Worm (Caenorhabditis elegans) whole organism, L2 larva: ENCODE data around the gene nhr-6.

Source experiments
- R02D3.7 ChIP-seq: fragments of 150-350 bp; optimal IDR thresholded peaks from 2 replicates; lab custom pipeline; 2014; ENCODE audit warnings: missing biosample characterization, missing genetic modification characterization
- Y55F3AM.14 ChIP-seq: fragments of 200-800 bp; sonication (Bioruptor generic); optimal IDR thresholded peaks from 2 replicates; lab custom pipeline; 2018; ENCODE audit warnings: mild to moderate bottlenecking, missing genetic modification characterization, missing compliant biosample characterization
- ama-1 ChIP-seq: fragments of 150-350 bp; optimal IDR thresholded peaks from 2 replicates; lab custom pipeline; 2018; ENCODE audit warnings: inconsistent platforms
- ceh-16 ChIP-seq: fragments of 150-350 bp; optimal IDR thresholded peaks from 2 replicates; lab custom pipeline; 2014; ENCODE audit warnings: missing biosample characterization, missing genetic modification characterization
- ceh-82 ChIP-seq: fragments of 150-350 bp; optimal IDR thresholded peaks from 2 replicates; lab custom pipeline; 2014; ENCODE audit warnings: missing biosample characterization, missing genetic modification characterization
- dmd-4 ChIP-seq: sonication (generic microtip); optimal IDR thresholded peaks from 2 replicates; lab custom pipeline; 2017; ENCODE audit warnings: missing biosample characterization, missing genetic modification characterization
- fos-1 ChIP-seq: fragments of 150-350 bp; optimal IDR thresholded peaks from 2 replicates; lab custom pipeline; 2014; ENCODE audit warnings: missing biosample characterization, missing genetic modification characterization
- lin-13 ChIP-seq: fragments of 150-350 bp; optimal IDR thresholded peaks from 2 replicates; lab custom pipeline; 2014; ENCODE audit warnings: missing biosample characterization, missing genetic modification reagents, missing genetic modification characterization
- nhr-11 ChIP-seq: fragments of 150-350 bp; optimal IDR thresholded peaks from 2 replicates; lab custom pipeline; 2014; ENCODE audit warnings: missing biosample characterization, missing genetic modification characterization
- nhr-21 ChIP-seq: fragments of 150-350 bp; optimal IDR thresholded peaks from 2 replicates; lab custom pipeline; 2014; ENCODE audit warnings: missing biosample characterization, missing genetic modification characterization
- nhr-237 ChIP-seq: fragments of 150-350 bp; optimal IDR thresholded peaks from 2 replicates; lab custom pipeline; 2014; ENCODE audit warnings: missing biosample characterization, missing genetic modification characterization
- skn-1 ChIP-seq: sonication (generic microtip); optimal IDR thresholded peaks from 2 replicates; lab custom pipeline; 2017; ENCODE audit warnings: missing biosample characterization, missing genetic modification characterization
- zag-1 ChIP-seq: fragments of 150-350 bp; optimal IDR thresholded peaks from 2 replicates; lab custom pipeline; 2014; ENCODE audit warnings: missing biosample characterization, missing genetic modification characterization

DNA sequence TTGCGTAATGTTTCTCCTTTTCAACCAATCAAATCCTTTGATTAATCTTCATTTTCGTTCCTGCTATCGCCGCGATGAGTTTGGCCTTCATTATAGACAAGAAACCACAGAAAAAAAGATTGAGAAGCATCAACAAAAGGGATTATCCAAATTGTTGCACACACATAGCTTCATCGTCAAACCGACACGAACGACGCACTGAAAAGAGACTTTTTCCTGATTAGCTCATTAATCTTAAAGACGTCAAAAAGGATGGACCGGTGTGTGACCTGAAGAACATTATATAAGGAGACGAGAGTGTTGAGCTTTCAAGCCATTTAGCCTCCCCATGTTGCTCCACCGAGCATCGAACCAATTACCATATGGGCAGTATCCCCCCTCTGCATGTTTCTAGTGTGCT, 3.6 kb upstream of the nhr-6 start:
- TF ChIP-seq zag-1 (tag; lab: Kevin White, UChicago), result no peak
- no peak for TF ChIP-seq ceh-82 (tag; lab: Kevin White, UChicago)
- TF ChIP-seq fos-1 (tag; lab: Kevin White, UChicago), result no peak
- no peak for TF ChIP-seq lin-13 (GFP tag; lab: Kevin White, UChicago)
- TF ChIP-seq nhr-21, result no peak
- TF ChIP-seq R02D3.7 (tag; lab: Kevin White, UChicago), result no peak
- TF ChIP-seq ceh-16 (tag; lab: Kevin White, UChicago), result no peak
- no peak for TF ChIP-seq skn-1 (tag; lab: Kevin White, UChicago)
- TF ChIP-seq dmd-4, result no peak
- TF ChIP-seq ama-1 (lab: Kevin White, UChicago), result no peak
- TF ChIP-seq nhr-237 (tag; lab: Kevin White, UChicago), result no peak
- no peak for TF ChIP-seq nhr-11 (tag; lab: Kevin White, UChicago)
- TF ChIP-seq Y55F3AM.14 (GFP tag; lab: Kevin White, UChicago), result no peak
